Fruit fly (Drosophila melanogaster): ENCODE measurements around the gene mRpS26.

Gene mRpS26

dm6 chr3L:18138280-18138679 is 31.9 kb downstream of the mRpS26 start:
- TF ChIP-seq CG4496 (GFP tag; IDR thresholded peaks at IDR 0.05) (no peak), fd96Ca (GFP tag; IDR thresholded peaks at IDR 0.05) (no peak), CG10348 (GFP tag; IDR thresholded peaks at IDR 0.05) (no peak), CG8301 (tag; optimal IDR thresholded peaks at IDR 0.05) (no peak), rn (GFP tag; IDR thresholded peaks at IDR 0.05) (no peak), EcR (GFP tag; optimal IDR thresholded peaks at IDR 0.05) (no peak), Pif1A (GFP tag; optimal IDR thresholded peaks at IDR 0.05) (no peak), CG17806 (tag; optimal IDR thresholded peaks at IDR 0.05) (no peak), D1 (tag; optimal IDR thresholded peaks at IDR 0.05) (no peak), CG9948 (tag; optimal IDR thresholded peaks at IDR 0.05) (no peak), CG12605 (GFP tag; IDR thresholded peaks at IDR 0.05) (no peak), Ets98B (GFP tag; IDR thresholded peaks at IDR 0.05) (no peak), CG15710 (tag; optimal IDR thresholded peaks at IDR 0.05) (no peak), Snoo (tag; optimal IDR thresholded peaks at IDR 0.05) (no peak)

- peak; percentile 85 for TF ChIP-seq EcR (GFP tag; optimal IDR thresholded peaks at IDR 0.05)
- no peak for TF ChIP-seq gl (tag; optimal IDR thresholded peaks at IDR 0.05)
- TF ChIP-seq CG34367 (tag; optimal IDR thresholded peaks at IDR 0.05): no peak
- peak; percentile 55; the same call in 1 of the 2 replicates for TF ChIP-seq CG32121 (GFP tag; IDR thresholded peaks at IDR 0.05)
- no peak for TF ChIP-seq CG8301 (tag; optimal IDR thresholded peaks at IDR 0.05)
- TF ChIP-seq rn (GFP tag; IDR thresholded peaks at IDR 0.05): no peak
- no peak for TF ChIP-seq CG15710 (tag; optimal IDR thresholded peaks at IDR 0.05)
- TF ChIP-seq CG8159 (tag; optimal IDR thresholded peaks at IDR 0.05): no peak
- no peak for TF ChIP-seq CG17806 (tag; optimal IDR thresholded peaks at IDR 0.05)
- TF ChIP-seq CG12605 (GFP tag; IDR thresholded peaks at IDR 0.05): peak; percentile 18; the same call in 1 of the 2 replicates
- no peak for TF ChIP-seq CG10348 (GFP tag; IDR thresholded peaks at IDR 0.05)
- TF ChIP-seq Ets98B (GFP tag; IDR thresholded peaks at IDR 0.05): peak; percentile 63; the same call in 1 of the 2 replicates
- TF ChIP-seq Snoo (tag; optimal IDR thresholded peaks at IDR 0.05): no peak
- TF ChIP-seq CG13204 (GFP tag; optimal IDR thresholded peaks at IDR 0.05): no peak
- TF ChIP-seq fd96Ca (GFP tag; IDR thresholded peaks at IDR 0.05): no peak
- peak; percentile 32 for TF ChIP-seq Pif1A (GFP tag; optimal IDR thresholded peaks at IDR 0.05)
- TF ChIP-seq D1 (tag; optimal IDR thresholded peaks at IDR 0.05): no peak
- peak; percentile 62 for TF ChIP-seq CG4496 (GFP tag; IDR thresholded peaks at IDR 0.05)
- TF ChIP-seq CG14655 (GFP tag; optimal IDR thresholded peaks at IDR 0.05): no peak
- peak; percentile 24 for TF ChIP-seq Pif1B (GFP tag; optimal IDR thresholded peaks at IDR 0.05)
- TF ChIP-seq CG9948 (tag; optimal IDR thresholded peaks at IDR 0.05): no peak
These were observed 32.8 kb downstream of the mRpS26 start, which contains the start of gene geko for dm6 chr3L:18139184-18139629. Gene geko, plus strand, starts transcription at chr3L:18139402.

dm6 chr3L:18142969-18143368 is 36.6 kb downstream of the mRpS26 start:
- no peak for TF ChIP-seq CG17806 (tag; optimal IDR thresholded peaks at IDR 0.05)
- TF ChIP-seq Ets98B (GFP tag; IDR thresholded peaks at IDR 0.05): no peak

dm6 chr3L:18144620-18145019 is 38.2 kb downstream of the mRpS26 start:
- TF ChIP-seq CG8159 (tag; optimal IDR thresholded peaks at IDR 0.05): no peak
- TF ChIP-seq Snoo (tag; optimal IDR thresholded peaks at IDR 0.05): no peak
- TF ChIP-seq fd96Ca (GFP tag; IDR thresholded peaks at IDR 0.05): no peak
- TF ChIP-seq CG10348 (GFP tag; IDR thresholded peaks at IDR 0.05): no peak
- TF ChIP-seq CG8301 (tag; optimal IDR thresholded peaks at IDR 0.05): no peak
- TF ChIP-seq rn (GFP tag; IDR thresholded peaks at IDR 0.05): no peak

- no peak for TF ChIP-seq fd96Ca (GFP tag; IDR thresholded peaks at IDR 0.05)
- TF ChIP-seq gl (tag; optimal IDR thresholded peaks at IDR 0.05): no peak
- TF ChIP-seq CG8159 (tag; optimal IDR thresholded peaks at IDR 0.05): no peak
- TF ChIP-seq Ets98B (GFP tag; IDR thresholded peaks at IDR 0.05): peak; percentile 39; the same call in 1 of the 2 replicates
- TF ChIP-seq CG10348 (GFP tag; IDR thresholded peaks at IDR 0.05): no peak
- peak; percentile 38 for TF ChIP-seq CG8301 (tag; optimal IDR thresholded peaks at IDR 0.05)
- TF ChIP-seq Pif1A (GFP tag; optimal IDR thresholded peaks at IDR 0.05): peak; percentile 0
- no peak for TF ChIP-seq Snoo (tag; optimal IDR thresholded peaks at IDR 0.05)
- TF ChIP-seq D1 (tag; optimal IDR thresholded peaks at IDR 0.05): no peak
- no peak for TF ChIP-seq Pif1B (GFP tag; optimal IDR thresholded peaks at IDR 0.05)
- TF ChIP-seq CG34367 (tag; optimal IDR thresholded peaks at IDR 0.05): no peak
- peak; percentile 71 for TF ChIP-seq CG32121 (GFP tag; IDR thresholded peaks at IDR 0.05)
- peak; percentile 3 for TF ChIP-seq CG14655 (GFP tag; optimal IDR thresholded peaks at IDR 0.05)
These were observed 40.5 kb downstream of the mRpS26 start for dm6 chr3L:18146833-18147232.

- TF ChIP-seq CG34367 (tag; optimal IDR thresholded peaks at IDR 0.05) (no peak), EcR (GFP tag; optimal IDR thresholded peaks at IDR 0.05) (no peak), CG4496 (GFP tag; IDR thresholded peaks at IDR 0.05) (no peak), CG15710 (tag; optimal IDR thresholded peaks at IDR 0.05) (no peak), Snoo (tag; optimal IDR thresholded peaks at IDR 0.05) (no peak), CG8159 (tag; optimal IDR thresholded peaks at IDR 0.05) (no peak), fd96Ca (GFP tag; IDR thresholded peaks at IDR 0.05) (no peak), CG9948 (tag; optimal IDR thresholded peaks at IDR 0.05) (no peak)
These were observed 41.2 kb downstream of the mRpS26 start for dm6 chr3L:18147596-18147995.

dm6 chr3L:18148418-18148973 is 42.1 kb downstream of the mRpS26 start, which contains the start of gene CG7330:
Gene CG7330, plus strand, starts transcription at chr3L:18148923.
- TF ChIP-seq CG17806 (tag; optimal IDR thresholded peaks at IDR 0.05) (peak; percentile 72), fd96Ca (GFP tag; IDR thresholded peaks at IDR 0.05) (peak; percentile 85; the same call in 2 of the 3 replicates), Pif1B (GFP tag; optimal IDR thresholded peaks at IDR 0.05) (peak; percentile 89), gl (tag; optimal IDR thresholded peaks at IDR 0.05) (peak; percentile 45), rn (GFP tag; IDR thresholded peaks at IDR 0.05) (peak; percentile 82), CG8301 (tag; optimal IDR thresholded peaks at IDR 0.05) (peak; percentile 86), Snoo (tag; optimal IDR thresholded peaks at IDR 0.05) (peak; percentile 96), CG32121 (GFP tag; IDR thresholded peaks at IDR 0.05) (peak; percentile 96), CG15710 (tag; optimal IDR thresholded peaks at IDR 0.05) (peak; percentile 86), CG14655 (GFP tag; optimal IDR thresholded peaks at IDR 0.05) (peak; percentile 81), CG34367 (tag; optimal IDR thresholded peaks at IDR 0.05) (peak; percentile 60), Ets98B (GFP tag; IDR thresholded peaks at IDR 0.05) (peak; percentile 82), CG13204 (GFP tag; optimal IDR thresholded peaks at IDR 0.05) (peak; percentile 57), CG4496 (GFP tag; IDR thresholded peaks at IDR 0.05) (peak; percentile 90), CG10348 (GFP tag; IDR thresholded peaks at IDR 0.05) (peak; percentile 77), CG12605 (GFP tag; IDR thresholded peaks at IDR 0.05) (peak; percentile 79), D1 (tag; optimal IDR thresholded peaks at IDR 0.05) (peak; percentile 46), EcR (GFP tag; optimal IDR thresholded peaks at IDR 0.05) (no peak), CG9948 (tag; optimal IDR thresholded peaks at IDR 0.05) (peak; percentile 79), Pif1A (GFP tag; optimal IDR thresholded peaks at IDR 0.05) (peak; percentile 81), CG8159 (tag; optimal IDR thresholded peaks at IDR 0.05) (peak; percentile 90)
